Worm (Caenorhabditis elegans): ENCODE measurements around the gene tofu-7.
A peak's percentile ranks its signal among the peaks of the same experiment; 100 is the strongest.

Gene tofu-7

ce11 chrIII:7063061-7063460 lies 21.8 kb downstream of the tofu-7 start (continued):
- TF ChIP-seq ets-4 (GFP tag; optimal IDR thresholded peaks at IDR 0.05), result no peak

ce11 chrIII:7062580-7062979 lies 22.2 kb downstream of the tofu-7 start, which contains the start of gene R01H2.1:
Gene R01H2.1 (plus strand): TSS chrIII:7062880.
- no peak for TF ChIP-seq madf-10 (tag; optimal IDR thresholded peaks at IDR 0.05)
- TF ChIP-seq ceh-58 (GFP tag; IDR thresholded peaks at IDR 0.05), result no peak
- no peak for TF ChIP-seq madf-6 (GFP tag; IDR thresholded peaks at IDR 0.05)
- TF ChIP-seq mel-28 (tag; optimal IDR thresholded peaks at IDR 0.05; ENCODE audit: borderline replicate concordance), result no peak
- no peak for TF ChIP-seq egl-18 (GFP tag; IDR thresholded peaks at IDR 0.05)
- TF ChIP-seq fkh-3 (tag; optimal IDR thresholded peaks at IDR 0.05), result no peak
- no peak for TF ChIP-seq F10E7.11 (tag; optimal IDR thresholded peaks at IDR 0.05)

ce11 chrIII:7060531-7061095 lies 24.2 kb downstream of the tofu-7 start, which contains the start of gene egg-2:
Gene egg-2 (minus strand): TSS chrIII:7060583.
- no peak for TF ChIP-seq snpc-1.1 (tag; optimal IDR thresholded peaks at IDR 0.05; ENCODE audit: insufficient read depth)
- peak; percentile 79 for TF ChIP-seq F33H1.4 (GFP tag; IDR thresholded peaks at IDR 0.05)
- TF ChIP-seq ZK185.1 (tag; optimal IDR thresholded peaks at IDR 0.05; ENCODE audit: poor library complexity, severe bottlenecking), result no peak
- TF ChIP-seq ets-4 (GFP tag; optimal IDR thresholded peaks at IDR 0.05), result no peak
- TF ChIP-seq rcor-1 (GFP tag; IDR thresholded peaks at IDR 0.05), result no peak
- no peak for TF ChIP-seq nfya-2 (GFP tag; IDR thresholded peaks at IDR 0.05)
- TF ChIP-seq lin-54 (GFP tag; optimal IDR thresholded peaks at IDR 0.05), result peak; percentile 55
- no peak for TF ChIP-seq chd-7 (tag; optimal IDR thresholded peaks at IDR 0.05)
- TF ChIP-seq D2030.7 (GFP tag; IDR thresholded peaks at IDR 0.05), result peak; percentile 17; the same call in 1 of the 2 replicates
- TF ChIP-seq dox-1 (GFP tag; IDR thresholded peaks at IDR 0.05), result no peak
- TF ChIP-seq pbrm-1 (GFP tag; IDR thresholded peaks at IDR 0.05), result no peak
- peak; percentile 39 for TF ChIP-seq xnd-1 (tag; optimal IDR thresholded peaks at IDR 0.05)
- no peak for TF ChIP-seq nhr-27 (tag; optimal IDR thresholded peaks at IDR 0.05)
- TF ChIP-seq tlf-1 (GFP tag; optimal IDR thresholded peaks at IDR 0.05), result no peak
- TF ChIP-seq Y53G8AR.9 (GFP tag; conservative IDR thresholded peaks at IDR 0.05), result no peak
- peak; percentile 46 for TF ChIP-seq ceh-91 (GFP tag; IDR thresholded peaks at IDR 0.05)
- peak; percentile 77 for TF ChIP-seq madf-6 (GFP tag; IDR thresholded peaks at IDR 0.05)
- no peak for TF ChIP-seq ceh-27 (GFP tag; optimal IDR thresholded peaks at IDR 0.05)
- TF ChIP-seq rpc-1 (optimal IDR thresholded peaks at IDR 0.05), result no peak
- no peak for TF ChIP-seq rpc-1 (tag; optimal IDR thresholded peaks at IDR 0.05)
- TF ChIP-seq hsf-1 (GFP tag; IDR thresholded peaks at IDR 0.05), result no peak
- TF ChIP-seq Y53F4B.3 (GFP tag; IDR thresholded peaks at IDR 0.05), result no peak
- TF ChIP-seq F57A8.1 (GFP tag; optimal IDR thresholded peaks at IDR 0.05), result no peak
- TF ChIP-seq hmg-1.2 (GFP tag; IDR thresholded peaks at IDR 0.05), result peak; percentile 16; the same call in 1 of the 2 replicates
- TF ChIP-seq attf-3 (GFP tag; conservative IDR thresholded peaks at IDR 0.05), result no peak
- no peak for TF ChIP-seq F49E8.2 (tag; optimal IDR thresholded peaks at IDR 0.05; ENCODE audit: insufficient read depth)
- no peak for TF ChIP-seq let-526 (GFP tag; IDR thresholded peaks at IDR 0.05)
- TF ChIP-seq efl-1 (GFP tag; optimal IDR thresholded peaks at IDR 0.05), result peak; percentile 69
- no peak for TF ChIP-seq F57C9.4 (tag; optimal IDR thresholded peaks at IDR 0.05)
- TF ChIP-seq F10E7.11 (tag; optimal IDR thresholded peaks at IDR 0.05), result no peak
- no peak for TF ChIP-seq sdz-38 (tag; optimal IDR thresholded peaks at IDR 0.05)
- no peak for TF ChIP-seq snpc-3.4 (tag; optimal IDR thresholded peaks at IDR 0.05)
- peak; percentile 81 for TF ChIP-seq lsl-1 (GFP tag; optimal IDR thresholded peaks at IDR 0.05)

All from whole organism, young adult.